Worm (Caenorhabditis elegans) whole organism, L3 larva: ENCODE measurements around the gene Y38F1A.4.

Experiments used
- R02D3.7 ChIP-seq: fragments of 150-350 bp; optimal IDR thresholded peaks from 2 replicates; lab custom pipeline; 2014; ENCODE audit warnings: missing biosample characterization, missing genetic modification characterization
- ZK546.5 ChIP-seq: sonication (generic microtip); optimal IDR thresholded peaks from 2 replicates; lab custom pipeline; 2017; ENCODE audit warnings: missing biosample characterization, missing genetic modification characterization
- aly-2 ChIP-seq: fragments of 150-350 bp; optimal IDR thresholded peaks from 2 replicates; lab custom pipeline; 2014; ENCODE audit warnings: missing biosample characterization, missing genetic modification characterization
- ama-1 ChIP-seq: fragments of 150-350 bp; optimal IDR thresholded peaks from 2 replicates; lab custom pipeline; 2018
- ceh-16 ChIP-seq: sonication (generic microtip); optimal IDR thresholded peaks from 2 replicates; lab custom pipeline; 2017; ENCODE audit warnings: missing biosample characterization, missing genetic modification characterization
- ceh-28 ChIP-seq: fragments of 150-350 bp; optimal IDR thresholded peaks from 2 replicates; lab custom pipeline; 2014; ENCODE audit warnings: missing biosample characterization, missing genetic modification reagents, missing genetic modification characterization
- ceh-82 ChIP-seq: fragments of 150-350 bp; optimal IDR thresholded peaks from 2 replicates; lab custom pipeline; 2014; ENCODE audit warnings: missing biosample characterization, missing genetic modification characterization
- ceh-9 ChIP-seq: sonication (generic microtip); optimal IDR thresholded peaks from 2 replicates; lab custom pipeline; 2018; ENCODE audit warnings: missing biosample characterization, missing genetic modification characterization
- daf-12 ChIP-seq: fragments of 150-350 bp; optimal IDR thresholded peaks from 2 replicates; lab custom pipeline; 2014; ENCODE audit warnings: missing biosample characterization, missing genetic modification reagents, missing genetic modification characterization
- egl-27 ChIP-seq: sonication (generic microtip); optimal IDR thresholded peaks from 4 replicates; lab custom pipeline; 2017; ENCODE audit warnings: missing biosample characterization, missing genetic modification reagents, missing genetic modification characterization
- egl-5 ChIP-seq: fragments of 150-350 bp; optimal IDR thresholded peaks from 2 replicates; lab custom pipeline; 2017; ENCODE audit warnings: missing biosample characterization, missing genetic modification reagents, missing genetic modification characterization, inconsistent platforms
- elt-1 ChIP-seq: fragments of 150-350 bp; optimal IDR thresholded peaks from 2 replicates; lab custom pipeline; 2014; ENCODE audit warnings: missing biosample characterization, missing genetic modification characterization
- elt-2 ChIP-seq: sonication (generic microtip); optimal IDR thresholded peaks from 2 replicates; lab custom pipeline; 2016; ENCODE audit warnings: missing genetic modification reagents, mild to moderate bottlenecking, missing genetic modification characterization, missing compliant biosample characterization
- elt-3 ChIP-seq, 3 experiments: fragments of 150-350 bp in 1 of 3; sonication (generic microtip) in 2 of 3; optimal IDR thresholded peaks; 2 replicates in 2 of 3; 4 replicates in 1 of 3; lab custom pipeline; 2014 to 2017; ENCODE audit warnings: missing biosample characterization in 3 of 3, missing genetic modification characterization in 3 of 3
- eor-1 ChIP-seq, 2 experiments: fragments of 150-350 bp; optimal IDR thresholded peaks; 2 replicates each; lab custom pipeline; 2014 to 2018; ENCODE audit warnings: missing biosample characterization in 2 of 2, missing genetic modification characterization in 2 of 2
- fkh-10 ChIP-seq: sonication (generic microtip); optimal IDR thresholded peaks from 2 replicates; lab custom pipeline; 2017; ENCODE audit warnings: missing biosample characterization, missing genetic modification reagents, missing genetic modification characterization
- fkh-2 ChIP-seq: fragments of 150-350 bp; optimal IDR thresholded peaks from 2 replicates; lab custom pipeline; 2014; ENCODE audit warnings: missing biosample characterization, missing genetic modification reagents, missing genetic modification characterization
- fos-1 ChIP-seq: fragments of 150-350 bp; optimal IDR thresholded peaks from 2 replicates; lab custom pipeline; 2014; ENCODE audit warnings: missing biosample characterization, missing genetic modification characterization
- hmg-11 ChIP-seq: sonication (generic microtip); optimal IDR thresholded peaks from 2 replicates; lab custom pipeline; 2016; ENCODE audit warnings: missing genetic modification characterization, missing compliant biosample characterization
- jun-1 ChIP-seq: fragments of 150-350 bp; optimal IDR thresholded peaks from 2 replicates; lab custom pipeline; 2014; ENCODE audit warnings: missing biosample characterization, missing genetic modification reagents, missing genetic modification characterization
- lin-15B ChIP-seq: fragments of 150-350 bp; optimal IDR thresholded peaks from 2 replicates; lab custom pipeline; 2014; ENCODE audit warnings: missing biosample characterization, missing genetic modification characterization
- lin-39 ChIP-seq: fragments of 150-350 bp; optimal IDR thresholded peaks from 2 replicates; lab custom pipeline; 2018; ENCODE audit warnings: missing biosample characterization, missing genetic modification reagents, missing genetic modification characterization
- lsy-12 ChIP-seq: sonication (generic microtip); optimal IDR thresholded peaks from 2 replicates; lab custom pipeline; 2016; ENCODE audit warnings: mild to moderate bottlenecking, missing genetic modification characterization, missing compliant biosample characterization
- mdl-1 ChIP-seq: fragments of 150-350 bp; optimal IDR thresholded peaks from 2 replicates; lab custom pipeline; 2014; ENCODE audit warnings: missing biosample characterization, missing genetic modification characterization
- mml-1 ChIP-seq: fragments of 150-350 bp; sonication (generic microtip); optimal IDR thresholded peaks from 3 replicates; lab custom pipeline; 2014; ENCODE audit warnings: missing biosample characterization, missing genetic modification characterization
- nfya-1 ChIP-seq: sonication (generic microtip); optimal IDR thresholded peaks from 2 replicates; lab custom pipeline; 2017; ENCODE audit warnings: missing genetic modification characterization, mild to moderate bottlenecking, missing compliant biosample characterization, antibody characterized with exemption, moderate library complexity; ENCODE audit not compliant: insufficient read depth
- nhr-11 ChIP-seq: fragments of 150-350 bp; optimal IDR thresholded peaks from 2 replicates; lab custom pipeline; 2014; ENCODE audit warnings: missing biosample characterization, missing genetic modification characterization
- nhr-12 ChIP-seq: fragments of 150-350 bp; optimal IDR thresholded peaks from 2 replicates; lab custom pipeline; 2014; ENCODE audit warnings: missing biosample characterization, missing genetic modification characterization
- nhr-23 ChIP-seq: fragments of 150-350 bp; optimal IDR thresholded peaks from 2 replicates; lab custom pipeline; 2014; ENCODE audit warnings: missing biosample characterization, missing genetic modification reagents, missing genetic modification characterization
- nhr-237 ChIP-seq: fragments of 150-350 bp; optimal IDR thresholded peaks from 2 replicates; lab custom pipeline; 2014; ENCODE audit warnings: missing biosample characterization, missing genetic modification characterization
- nhr-25 ChIP-seq: sonication (generic microtip); optimal IDR thresholded peaks from 2 replicates; lab custom pipeline; 2017; ENCODE audit warnings: missing biosample characterization, missing genetic modification characterization
- nhr-28 ChIP-seq: fragments of 150-350 bp; optimal IDR thresholded peaks from 2 replicates; lab custom pipeline; 2014; ENCODE audit warnings: missing biosample characterization, missing genetic modification characterization
- nhr-43 ChIP-seq: sonication (generic microtip); optimal IDR thresholded peaks from 2 replicates; lab custom pipeline; 2016; ENCODE audit warnings: mild to moderate bottlenecking, missing genetic modification characterization, missing compliant biosample characterization; ENCODE audit not compliant: poor library complexity, severe bottlenecking
- nhr-67 ChIP-seq: fragments of 150-350 bp; optimal IDR thresholded peaks from 2 replicates; lab custom pipeline; 2014; ENCODE audit warnings: missing biosample characterization, missing genetic modification characterization
- nhr-76 ChIP-seq: fragments of 150-350 bp; sonication (generic microtip); optimal IDR thresholded peaks from 5 replicates; lab custom pipeline; 2014; ENCODE audit warnings: missing biosample characterization, missing genetic modification characterization
- nhr-77 ChIP-seq: fragments of 150-350 bp; optimal IDR thresholded peaks from 2 replicates; lab custom pipeline; 2014; ENCODE audit warnings: missing biosample characterization, missing genetic modification characterization
- pha-4 ChIP-seq: fragments of 150-350 bp; optimal IDR thresholded peaks from 2 replicates; lab custom pipeline; 2014; ENCODE audit warnings: missing biosample characterization, missing genetic modification reagents, missing genetic modification characterization
- pqm-1 ChIP-seq: fragments of 150-350 bp; optimal IDR thresholded peaks from 2 replicates; lab custom pipeline; 2017; ENCODE audit warnings: missing biosample characterization, missing genetic modification characterization, inconsistent platforms
- sea-2 ChIP-seq: fragments of 150-350 bp; sonication (generic microtip); optimal IDR thresholded peaks from 4 replicates; lab custom pipeline; 2014; ENCODE audit warnings: missing biosample characterization, missing genetic modification reagents, missing genetic modification characterization
- skn-1 ChIP-seq: fragments of 150-350 bp; optimal IDR thresholded peaks from 2 replicates; lab custom pipeline; 2014; ENCODE audit warnings: missing biosample characterization, missing genetic modification characterization
- snpc-4 ChIP-seq: fragments of 150-350 bp; optimal IDR thresholded peaks from 2 replicates; lab custom pipeline; 2014; ENCODE audit warnings: missing biosample characterization, missing genetic modification characterization
- tbx-2 ChIP-seq: sonication (generic microtip); optimal IDR thresholded peaks from 2 replicates; lab custom pipeline; 2016; ENCODE audit warnings: mild to moderate bottlenecking, missing genetic modification characterization, missing compliant biosample characterization
- unc-39 ChIP-seq: sonication (generic microtip); optimal IDR thresholded peaks from 4 replicates; lab custom pipeline; 2017; ENCODE audit warnings: missing biosample characterization, missing genetic modification characterization
- unc-62 ChIP-seq: fragments of 150-350 bp; sonication (generic microtip); optimal IDR thresholded peaks from 4 replicates; lab custom pipeline; 2014; ENCODE audit warnings: missing biosample characterization, missing genetic modification reagents, missing genetic modification characterization
- zag-1 ChIP-seq: fragments of 150-350 bp; optimal IDR thresholded peaks from 2 replicates; lab custom pipeline; 2014; ENCODE audit warnings: missing biosample characterization, missing genetic modification characterization
- ztf-11 ChIP-seq: fragments of 150-350 bp; optimal IDR thresholded peaks from 2 replicates; lab custom pipeline; 2014; ENCODE audit warnings: missing biosample characterization, missing genetic modification characterization
- ztf-4 ChIP-seq: fragments of 150-350 bp; optimal IDR thresholded peaks from 2 replicates; lab custom pipeline; 2014; ENCODE audit warnings: missing biosample characterization, missing genetic modification characterization

Y38F1A.4 gene

ce11 chrII:12953297-12953696 lies 16.2 kb downstream of the Y38F1A.4 start:
- TF ChIP-seq hmg-11 (no peak), nhr-12 (no peak), ceh-16 (tag; lab: Kevin White, UChicago) (no peak), unc-39 (tag; lab: Kevin White, UChicago) (no peak), tbx-2 (tag; lab: Kevin White, UChicago) (no peak), nhr-76 (tag; lab: Kevin White, UChicago) (no peak), ZK546.5 (tag; lab: Kevin White, UChicago) (no peak), ceh-82 (no peak), lin-39 (tag; lab: Kevin White, UChicago) (peak; percentile 63), eor-1 (tag; optimal IDR thresholded peaks at IDR 0.05; lab: Kevin White, UChicago) (no peak), mdl-1 (tag; lab: Kevin White, UChicago) (no peak), nhr-43 (no peak), egl-5 (tag; lab: Kevin White, UChicago) (peak; percentile 79), ceh-9 (no peak), ztf-4 (tag; lab: Kevin White, UChicago) (no peak), ztf-11 (tag; lab: Kevin White, UChicago) (no peak), aly-2 (tag; lab: Kevin White, UChicago) (no peak), nhr-28 (no peak), fkh-2 (tag; lab: Kevin White, UChicago) (no peak), elt-1 (tag; lab: Kevin White, UChicago) (no peak), pqm-1 (tag; lab: Kevin White, UChicago) (no peak), nhr-25 (tag; lab: Kevin White, UChicago) (no peak), ama-1 (no peak), nhr-11 (no peak), mml-1 (tag; lab: Kevin White, UChicago) (no peak), ceh-28 (tag; lab: Kevin White, UChicago) (peak; percentile 35), lsy-12 (tag; lab: Kevin White, UChicago) (no peak), nfya-1 (peak; percentile 66), pha-4 (peak; percentile 61), fkh-10 (GFP tag; lab: Kevin White, UChicago) (no peak), nhr-23 (tag; lab: Kevin White, UChicago) (no peak), fos-1 (tag; lab: Kevin White, UChicago) (no peak), unc-62 (GFP tag; lab: Kevin White, UChicago) (no peak), nhr-77 (tag; lab: Kevin White, UChicago) (no peak), jun-1 (tag; lab: Kevin White, UChicago) (no peak), lin-15B (tag; lab: Kevin White, UChicago) (peak; percentile 9), egl-27 (tag; lab: Kevin White, UChicago) (no peak), skn-1 (tag; lab: Kevin White, UChicago) (no peak), snpc-4 (peak; percentile 52), daf-12 (no peak), sea-2 (GFP tag; lab: Kevin White, UChicago) (no peak), zag-1 (no peak), R02D3.7 (tag; lab: Kevin White, UChicago) (no peak), elt-2 (tag; lab: Kevin White, UChicago) (peak; percentile 29), elt-3 (tag; optimal IDR thresholded peaks at IDR 0.05; lab: Kevin White, UChicago) (no peak), nhr-67 (tag; lab: Kevin White, UChicago) (no peak), nhr-237 (no peak)

DNA sequence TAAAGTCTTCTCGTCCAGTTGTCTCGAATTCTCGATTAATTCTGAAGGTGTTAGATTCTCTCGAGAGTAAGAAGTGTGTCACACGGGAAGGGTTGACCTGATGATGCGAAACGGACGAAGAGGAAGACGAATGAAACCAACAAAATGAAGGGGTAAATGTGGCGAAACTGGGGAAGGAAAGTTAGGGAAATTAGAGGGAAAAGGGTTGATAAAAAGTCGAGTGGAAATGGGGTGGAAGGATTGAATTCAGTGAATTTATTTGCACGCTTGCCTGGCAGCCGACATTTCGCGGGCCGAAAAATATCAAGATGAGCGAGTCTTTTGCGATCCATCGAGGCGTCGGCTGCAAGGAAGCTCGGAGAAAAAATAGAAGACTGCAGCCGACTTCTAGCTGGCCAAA lies 21.4 kb downstream of the Y38F1A.4 start, which contains the start of gene F58G1.7:
Gene F58G1.7, minus strand, starts transcription at position 101 of the 400 bp plus-strand sequence.
- TF ChIP-seq ZK546.5 (tag; lab: Kevin White, UChicago), result no peak
- no peak for TF ChIP-seq nhr-77 (tag; lab: Kevin White, UChicago)
- TF ChIP-seq ztf-11 (tag; lab: Kevin White, UChicago), result no peak
- TF ChIP-seq ama-1, result no peak
